Fruit fly (Drosophila melanogaster) S2 (cell line): ENCODE data around the gene CG2854.

Experiments
- CG8478 ChIP-seq: fragments of >200 bp; optimal IDR thresholded peaks from 2 replicates; lab custom pipeline; 2018
- CTCF ChIP-seq, 2 experiments: fragments of >200 bp; optimal IDR thresholded peaks; 2 replicates each; lab custom pipeline; 2018

DNA sequence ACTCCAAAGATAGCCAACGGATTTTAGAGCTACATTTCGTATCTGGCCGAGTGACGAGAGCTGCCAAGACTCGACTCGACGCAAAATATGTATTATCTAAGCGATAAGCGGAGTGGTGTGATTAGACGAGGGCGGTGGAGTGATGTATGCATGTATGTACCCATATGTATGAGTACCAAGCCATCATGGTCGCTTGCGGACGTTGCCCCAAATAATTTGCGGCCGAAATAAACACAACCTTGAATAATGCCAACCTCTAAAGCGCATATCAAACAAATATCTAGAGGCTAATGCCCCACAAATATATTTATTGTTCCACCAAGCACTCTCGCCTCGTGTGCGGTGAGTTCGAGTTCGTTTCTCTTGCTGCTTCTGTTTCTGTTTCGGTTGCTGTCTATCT, 24.1 kb upstream of the CG2854 start:
- TF ChIP-seq CG8478 (lab: Kevin White, UChicago): no peak
- no peak for TF ChIP-seq CTCF (optimal IDR thresholded peaks at IDR 0.05; lab: Kevin White, UChicago)
